Worm (Caenorhabditis elegans): ENCODE measurements around the gene F49F1.12.

DNA sequence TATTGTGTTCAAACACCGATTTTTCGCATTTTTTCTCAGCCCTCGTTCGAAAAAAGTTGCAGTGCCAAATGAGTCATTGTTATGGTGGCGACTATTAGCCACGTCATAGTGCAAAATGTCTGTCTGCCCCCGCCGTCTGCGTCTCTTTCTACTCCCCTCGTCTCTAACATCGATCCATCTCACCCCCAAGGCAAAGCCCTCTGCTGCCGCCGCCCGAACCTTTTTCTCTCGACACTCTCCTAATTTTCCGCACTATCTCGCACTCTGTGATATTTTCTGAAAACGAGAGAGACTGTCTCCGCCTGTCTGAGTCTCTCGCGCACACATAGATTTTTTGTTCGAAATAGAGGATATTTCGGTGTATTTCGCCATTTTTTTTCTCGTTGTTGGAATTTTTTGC is 49.8 kb downstream of the F49F1.12 start:
- TF ChIP-seq nhr-43 (tag; optimal IDR thresholded peaks at IDR 0.05; ENCODE audit: poor library complexity, severe bottlenecking) (peak; percentile 64), unc-39 (tag; optimal IDR thresholded peaks at IDR 0.05) (no peak), unc-62 (GFP tag; optimal IDR thresholded peaks at IDR 0.05) (peak; percentile 34), nhr-11 (tag; optimal IDR thresholded peaks at IDR 0.05) (no peak), pqm-1 (tag; optimal IDR thresholded peaks at IDR 0.05) (no peak), daf-12 (tag; optimal IDR thresholded peaks at IDR 0.05) (no peak), skn-1 (tag; optimal IDR thresholded peaks at IDR 0.05) (no peak), nhr-25 (tag; optimal IDR thresholded peaks at IDR 0.05) (peak; percentile 70), tbx-2 (tag; optimal IDR thresholded peaks at IDR 0.05) (peak; percentile 42), mml-1 (tag; optimal IDR thresholded peaks at IDR 0.05) (no peak), pha-4 (tag; optimal IDR thresholded peaks at IDR 0.05) (peak; percentile 76), lin-39 (tag; optimal IDR thresholded peaks at IDR 0.05) (peak; percentile 70), ama-1 (optimal IDR thresholded peaks at IDR 0.05) (peak; percentile 1)

All from whole organism, L3 larva.